Worm (Caenorhabditis elegans) whole organism, early embryonic: Measurements from ENCODE around the gene F55C10.5.
"Not testable (repeated sequence)": the region's sequence is repeated elsewhere in the genome, so short reads cannot be mapped to it uniquely, and the experiment has no call there.

Experiments
- F13C5.2 ChIP-seq: sonication (generic microtip); optimal IDR thresholded peaks from 2 replicates; lab custom pipeline; 2017; ENCODE audit warnings: mild to moderate bottlenecking, missing genetic modification characterization, inconsistent platforms, missing compliant biosample characterization
- ama-1 ChIP-seq: fragments of 150-350 bp; optimal IDR thresholded peaks from 2 replicates; lab custom pipeline; 2014
- ceh-13 ChIP-seq: fragments of 200-800 bp; sonication (Bioruptor generic); optimal IDR thresholded peaks from 2 replicates; lab custom pipeline; 2018; ENCODE audit warnings: mild to moderate bottlenecking, missing genetic modification characterization, missing compliant biosample characterization
- ceh-36 ChIP-seq: sonication (generic microtip); optimal IDR thresholded peaks from 2 replicates; lab custom pipeline; 2016; ENCODE audit warnings: missing genetic modification characterization, inconsistent platforms, missing compliant biosample characterization
- flt-1 ChIP-seq: fragments of 200-800 bp; sonication (Bioruptor generic); IDR thresholded peaks from 2 replicates; pipeline ENCODE4 v1.3.6; 2022; ENCODE audit warnings: missing genetic modification characterization, missing compliant biosample characterization
- hmbx-1 ChIP-seq: sonication (generic microtip); optimal IDR thresholded peaks from 2 replicates; lab custom pipeline; 2016; ENCODE audit warnings: mild to moderate bottlenecking, missing genetic modification characterization, missing compliant biosample characterization
- hmg-4 ChIP-seq: fragments of 200-800 bp; sonication (Bioruptor generic); optimal IDR thresholded peaks from 2 replicates; lab custom pipeline; 2018; ENCODE audit warnings: mild to moderate bottlenecking, missing genetic modification characterization, missing compliant biosample characterization

DNA sequence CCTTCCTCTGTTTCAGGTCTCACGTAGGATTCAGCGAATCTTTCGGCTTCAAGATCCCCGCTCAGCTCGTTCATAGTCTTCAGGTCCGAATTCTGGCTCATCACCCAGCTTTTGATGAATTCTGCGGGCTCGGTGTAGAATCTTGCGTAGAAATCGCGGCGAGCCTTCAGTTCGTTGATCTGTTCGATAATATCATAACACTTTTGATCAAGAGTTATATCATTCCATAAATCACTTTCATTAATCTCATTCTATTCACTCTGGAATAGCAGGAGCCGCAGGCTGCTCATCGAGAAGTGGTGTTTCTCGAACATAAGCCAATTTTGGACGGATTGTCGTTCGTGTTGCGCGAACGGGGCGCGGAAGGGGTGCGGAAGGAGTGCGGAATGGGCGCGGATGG lies 12.1 kb downstream of the F55C10.5 start, which contains the start of gene K03B8.4:
- not testable (repeated sequence) for TF ChIP-seq ceh-36 (tag; lab: Kevin White, UChicago); ceh-13; hmg-4; F13C5.2 (tag; lab: Kevin White, UChicago); ama-1 (lab: Kevin White, UChicago); hmbx-1; flt-1 (GFP tag; lab: Robert Waterston, UW)
